Worm (Caenorhabditis elegans) whole organism, young adult: ENCODE measurements around the gene vep-2.
A peak's percentile ranks its signal among the peaks of the same experiment; 100 is the strongest.

Experiments used
- B0035.1 ChIP-seq: sonication (generic microtip); optimal IDR thresholded peaks from 2 replicates; lab custom pipeline; 2016; ENCODE audit warnings: missing genetic modification characterization, mild to moderate bottlenecking, missing compliant biosample characterization, missing genotype, missing genetic modification reagents
- D2030.7 ChIP-seq: fragments of 200-800 bp; sonication (Bioruptor generic); IDR thresholded peaks from 2 replicates; pipeline ENCODE4 v1.3.6; 2022; ENCODE audit warnings: missing genetic modification reagents, missing genetic modification characterization, missing compliant biosample characterization
- F37B4.10 ChIP-seq: fragments of 200-800 bp; sonication (Bioruptor generic); IDR thresholded peaks from 2 replicates; pipeline ENCODE4 v1.3.6; 2022; ENCODE audit warnings: missing genetic modification characterization, missing compliant biosample characterization
- F49E8.2 ChIP-seq: sonication (generic microtip); optimal IDR thresholded peaks from 3 replicates; lab custom pipeline; 2017; ENCODE audit warnings: missing genetic modification characterization, mild to moderate bottlenecking, missing compliant biosample characterization, antibody characterized with exemption, moderate library complexity; ENCODE audit not compliant: insufficient read depth
- F52B5.7 ChIP-seq: sonication (generic microtip); optimal IDR thresholded peaks from 2 replicates; lab custom pipeline; 2016; ENCODE audit warnings: mild to moderate bottlenecking, missing genetic modification characterization, missing compliant biosample characterization
- F57A8.1 ChIP-seq: fragments of 200-800 bp; sonication (Bioruptor generic); optimal IDR thresholded peaks from 2 replicates; lab custom pipeline; 2018; ENCODE audit warnings: mild to moderate bottlenecking, missing genetic modification characterization, moderate library complexity, missing compliant biosample characterization
- Y53F4B.3 ChIP-seq: fragments of 200-800 bp; sonication (Bioruptor generic); IDR thresholded peaks from 2 replicates; pipeline ENCODE4 v1.3.6; 2022; ENCODE audit warnings: missing genetic modification reagents, missing genetic modification characterization, missing compliant biosample characterization
- ama-1 ChIP-seq, 3 experiments: fragments of 150-350 bp in 1 of 3; sonication (generic microtip) in 2 of 3; optimal IDR thresholded peaks; 2 replicates each; lab custom pipeline; 2014 to 2018; ENCODE audit warnings: missing biosample characterization in 2 of 3, missing genetic modification characterization in 2 of 3, missing genetic modification reagents in 2 of 3
- aptf-2 ChIP-seq: fragments of 200-800 bp; sonication (Bioruptor generic); conservative IDR thresholded peaks from 2 replicates; pipeline ENCODE4 v1.3.6; 2022; ENCODE audit warnings: missing genetic modification reagents, missing genetic modification characterization, missing compliant biosample characterization
- aptf-3 ChIP-seq: fragments of 200-800 bp; sonication (Bioruptor generic); IDR thresholded peaks from 2 replicates; pipeline ENCODE4 v1.3.6; 2022; ENCODE audit warnings: missing genetic modification characterization, missing compliant biosample characterization
- attf-3 ChIP-seq: fragments of 200-800 bp; sonication (Bioruptor generic); conservative IDR thresholded peaks from 2 replicates; pipeline ENCODE4 v1.3.6; 2022; ENCODE audit warnings: missing genetic modification reagents, missing genetic modification characterization, missing compliant biosample characterization
- bed-1 ChIP-seq: fragments of 200-800 bp; sonication (Bioruptor generic); IDR thresholded peaks from 2 replicates; pipeline ENCODE4 v1.3.6; 2022; ENCODE audit warnings: missing genetic modification reagents, missing genetic modification characterization, missing compliant biosample characterization
- cebp-1 ChIP-seq, 2 experiments: fragments of 200-800 bp in 1 of 2; sonication (Bioruptor generic) in 1 of 2; sonication (generic microtip) in 1 of 2; IDR thresholded peaks in 1 of 2; optimal IDR thresholded peaks in 1 of 2; 2 replicates each; pipeline versions ENCODE4 v1.3.6 to Lab custom; 2017 to 2022; ENCODE audit warnings: missing compliant biosample characterization in 2 of 2, missing genetic modification characterization in 2 of 2, mild to moderate bottlenecking in 1 of 2, missing genetic modification reagents in 1 of 2, moderate library complexity in 1 of 2
- cebp-2 ChIP-seq: fragments of 200-800 bp; sonication (Bioruptor generic); IDR thresholded peaks from 2 replicates; pipeline ENCODE4 v1.3.6; 2022; ENCODE audit warnings: missing genetic modification characterization, missing compliant biosample characterization
- ceh-27 ChIP-seq: fragments of 200-800 bp; sonication (Bioruptor generic); optimal IDR thresholded peaks from 2 replicates; lab custom pipeline; 2018; ENCODE audit warnings: mild to moderate bottlenecking, missing genetic modification characterization, moderate library complexity, missing compliant biosample characterization
- ceh-40 ChIP-seq: fragments of 200-800 bp; sonication (Bioruptor generic); IDR thresholded peaks from 2 replicates; pipeline ENCODE4 v1.3.6; 2022; ENCODE audit warnings: missing genetic modification characterization, missing compliant biosample characterization
- ceh-58 ChIP-seq: fragments of 200-800 bp; sonication (Bioruptor generic); IDR thresholded peaks from 2 replicates; pipeline ENCODE4 v1.3.6; 2022; ENCODE audit warnings: missing genetic modification characterization, missing compliant biosample characterization
- chd-7 ChIP-seq: sonication (generic microtip); optimal IDR thresholded peaks from 2 replicates; lab custom pipeline; 2016; ENCODE audit warnings: mild to moderate bottlenecking, missing genetic modification characterization, moderate library complexity, missing compliant biosample characterization
- efl-1 ChIP-seq: fragments of 150-350 bp; optimal IDR thresholded peaks from 2 replicates; lab custom pipeline; 2014; ENCODE audit warnings: missing biosample characterization, missing genetic modification reagents, missing genetic modification characterization
- egrh-3 ChIP-seq: fragments of 200-800 bp; sonication (Bioruptor generic); IDR thresholded peaks from 2 replicates; pipeline ENCODE4 v1.3.6; 2022; ENCODE audit warnings: missing genetic modification reagents, missing genetic modification characterization, missing compliant biosample characterization
- ets-4 ChIP-seq: fragments of 200-800 bp; sonication (Bioruptor generic); optimal IDR thresholded peaks from 2 replicates; lab custom pipeline; 2018; ENCODE audit warnings: mild to moderate bottlenecking, missing genetic modification characterization, missing compliant biosample characterization
- him-1 ChIP-seq: sonication (generic microtip); optimal IDR thresholded peaks from 2 replicates; lab custom pipeline; 2016; ENCODE audit warnings: missing genotype, missing genetic modification reagents, missing genetic modification characterization, missing compliant biosample characterization
- hmg-1.2 ChIP-seq: fragments of 200-800 bp; sonication (Bioruptor generic); IDR thresholded peaks from 2 replicates; pipeline ENCODE4 v1.3.6; 2022; ENCODE audit warnings: missing genetic modification reagents, missing genetic modification characterization, missing compliant biosample characterization
- lin-35 ChIP-seq, 3 experiments: fragments of 150-350 bp in 2 of 3; sonication (generic microtip) in 1 of 3; optimal IDR thresholded peaks; 2 replicates each; lab custom pipeline; 2014 to 2018; ENCODE audit warnings: missing biosample characterization in 3 of 3, missing genetic modification characterization in 3 of 3, missing genetic modification reagents in 3 of 3
- lin-54 ChIP-seq: fragments of 200-800 bp; sonication (Bioruptor generic); optimal IDR thresholded peaks from 2 replicates; lab custom pipeline; 2018; ENCODE audit warnings: mild to moderate bottlenecking, missing genetic modification characterization, missing compliant biosample characterization
- lir-1 ChIP-seq: fragments of 200-800 bp; sonication (Bioruptor generic); conservative IDR thresholded peaks from 2 replicates; pipeline ENCODE4 v1.3.6; 2022; ENCODE audit warnings: missing genetic modification reagents, missing genetic modification characterization, missing compliant biosample characterization
- lsl-1 ChIP-seq: fragments of 200-800 bp; sonication (Bioruptor generic); optimal IDR thresholded peaks from 2 replicates; lab custom pipeline; 2018; ENCODE audit warnings: mild to moderate bottlenecking, missing genetic modification characterization, moderate library complexity, missing compliant biosample characterization
- madf-3 ChIP-seq: fragments of 200-800 bp; sonication (Bioruptor generic); IDR thresholded peaks from 2 replicates; pipeline ENCODE4 v1.3.6; 2022; ENCODE audit warnings: missing genetic modification reagents, missing genetic modification characterization, missing compliant biosample characterization
- madf-6 ChIP-seq: fragments of 200-800 bp; sonication (Bioruptor generic); IDR thresholded peaks from 2 replicates; pipeline ENCODE4 v1.3.6; 2022; ENCODE audit warnings: missing genetic modification reagents, missing genetic modification characterization, missing compliant biosample characterization
- madf-8 ChIP-seq: fragments of 200-800 bp; sonication (Bioruptor generic); conservative IDR thresholded peaks from 2 replicates; pipeline ENCODE4 v1.3.6; 2022; ENCODE audit warnings: missing genetic modification reagents, missing genetic modification characterization, missing compliant biosample characterization
- mcd-1 ChIP-seq: fragments of 200-800 bp; sonication (Bioruptor generic); IDR thresholded peaks from 2 replicates; pipeline ENCODE4 v1.3.6; 2022; ENCODE audit warnings: missing genetic modification reagents, missing genetic modification characterization, missing compliant biosample characterization
- mes-4 ChIP-seq: sonication (generic microtip); optimal IDR thresholded peaks from 2 replicates; lab custom pipeline; 2016; ENCODE audit warnings: missing genotype, missing genetic modification characterization, missing compliant biosample characterization
- nfya-1 ChIP-seq: sonication (generic microtip); optimal IDR thresholded peaks from 2 replicates; lab custom pipeline; 2017; ENCODE audit warnings: antibody characterized with exemption, missing compliant biosample characterization, missing genetic modification characterization, borderline replicate concordance; ENCODE audit not compliant: insufficient read depth
- nfyb-1 ChIP-seq: fragments of 200-800 bp; sonication (Bioruptor generic); IDR thresholded peaks from 2 replicates; pipeline ENCODE4 v1.3.6; 2022; ENCODE audit warnings: missing genetic modification reagents, missing genetic modification characterization, missing compliant biosample characterization
- pha-4 ChIP-seq: fragments of 150-350 bp; sonication (generic microtip); optimal IDR thresholded peaks from 2 replicates; lab custom pipeline; 2014; ENCODE audit warnings: missing biosample characterization, missing genetic modification reagents, missing genetic modification characterization
- rec-8 ChIP-seq, 2 experiments: sonication (generic microtip); optimal IDR thresholded peaks; 2 replicates each; lab custom pipeline; 2016; ENCODE audit warnings: mild to moderate bottlenecking in 2 of 2, missing genetic modification characterization in 2 of 2, missing genetic modification reagents in 2 of 2, missing genotype in 2 of 2, missing biosample characterization in 1 of 2, missing compliant biosample characterization in 1 of 2, moderate library complexity in 1 of 2
- rpc-1 ChIP-seq, 2 experiments: fragments of 150-350 bp in 1 of 2; sonication (generic microtip) in 1 of 2; optimal IDR thresholded peaks; 2 replicates each; lab custom pipeline; 2014 to 2018; ENCODE audit warnings: missing biosample characterization in 1 of 2, missing genetic modification characterization in 1 of 2, missing genetic modification reagents in 1 of 2, missing genotype in 1 of 2
- sea-2 ChIP-seq: fragments of 200-800 bp; sonication (Bioruptor generic); IDR thresholded peaks from 2 replicates; pipeline ENCODE4 v1.3.6; 2022; ENCODE audit warnings: missing genetic modification characterization, missing compliant biosample characterization
- snpc-1.1 ChIP-seq: sonication (generic microtip); optimal IDR thresholded peaks from 2 replicates; lab custom pipeline; 2017; ENCODE audit warnings: missing genetic modification characterization, mild to moderate bottlenecking, missing compliant biosample characterization, antibody characterized with exemption, moderate library complexity, missing genotype, missing genetic modification reagents; ENCODE audit not compliant: insufficient read depth
- somi-1 ChIP-seq: fragments of 200-800 bp; sonication (Bioruptor generic); optimal IDR thresholded peaks from 2 replicates; lab custom pipeline; 2018; ENCODE audit warnings: mild to moderate bottlenecking, missing genetic modification characterization, missing compliant biosample characterization
- sptf-2 ChIP-seq: fragments of 200-800 bp; sonication (Bioruptor generic); optimal IDR thresholded peaks from 2 replicates; lab custom pipeline; 2018; ENCODE audit warnings: mild to moderate bottlenecking, missing genetic modification characterization, missing compliant biosample characterization
- tbx-9 ChIP-seq: sonication (generic microtip); optimal IDR thresholded peaks from 2 replicates; lab custom pipeline; 2016; ENCODE audit warnings: borderline replicate concordance, missing genetic modification characterization, inconsistent platforms, missing compliant biosample characterization
- tlf-1 ChIP-seq: fragments of 200-800 bp; sonication (Bioruptor generic); optimal IDR thresholded peaks from 2 replicates; lab custom pipeline; 2018; ENCODE audit warnings: mild to moderate bottlenecking, missing genetic modification characterization, missing compliant biosample characterization
- xnd-1 ChIP-seq: sonication (generic microtip); optimal IDR thresholded peaks from 2 replicates; lab custom pipeline; 2016; ENCODE audit warnings: missing genotype, missing genetic modification reagents, missing genetic modification characterization, missing compliant biosample characterization
- zim-3 ChIP-seq: sonication (generic microtip); optimal IDR thresholded peaks from 2 replicates; lab custom pipeline; 2017; ENCODE audit warnings: mild to moderate bottlenecking, missing genetic modification characterization, moderate library complexity, missing compliant biosample characterization
- ztf-25 ChIP-seq: fragments of 200-800 bp; sonication (Bioruptor generic); IDR thresholded peaks from 2 replicates; pipeline ENCODE4 v1.3.6; 2022; ENCODE audit warnings: missing genetic modification reagents, missing genetic modification characterization, missing compliant biosample characterization
- ztf-28 ChIP-seq: fragments of 200-800 bp; sonication (Bioruptor generic); IDR thresholded peaks from 2 replicates; pipeline ENCODE4 v1.3.6; 2022; ENCODE audit warnings: missing genetic modification reagents, missing genetic modification characterization, missing compliant biosample characterization

vep-2 gene

ce11 chrX:3605727-3606126 lies 22.4 kb upstream of the vep-2 start, which contains the start of gene C18B2.4 (continued):
- TF ChIP-seq him-1 = no peak
- no peak for TF ChIP-seq nfya-1 (tag; lab: Kevin White, UChicago)
- no peak for TF ChIP-seq D2030.7 (GFP tag; lab: Robert Waterston, UW)
- no peak for TF ChIP-seq sea-2 (GFP tag; lab: Robert Waterston, UW)
- TF ChIP-seq snpc-1.1 (tag; lab: Kevin White, UChicago) = no peak
- no peak for TF ChIP-seq xnd-1 (tag; lab: Kevin White, UChicago)
- TF ChIP-seq aptf-2 = no peak
- no peak for TF ChIP-seq ztf-25
- no peak for TF ChIP-seq bed-1 (GFP tag; lab: Robert Waterston, UW)
- peak; percentile 85 for TF ChIP-seq mcd-1
- TF ChIP-seq cebp-1 (GFP tag; IDR thresholded peaks at IDR 0.05; lab: Robert Waterston, UW) = peak; percentile 97
- peak; percentile 99 for TF ChIP-seq cebp-1 (tag; optimal IDR thresholded peaks at IDR 0.05; lab: Kevin White, UChicago)
- TF ChIP-seq somi-1 = no peak
- TF ChIP-seq rpc-1 (optimal IDR thresholded peaks at IDR 0.05; lab: Kevin White, UChicago) = no peak
- no peak for TF ChIP-seq rpc-1 (tag; optimal IDR thresholded peaks at IDR 0.05; lab: Kevin White, UChicago)
- peak; percentile 30 for TF ChIP-seq sptf-2 (GFP tag; lab: Kevin White, UChicago)
- TF ChIP-seq lir-1 (GFP tag; lab: Robert Waterston, UW) = 0 out of 2 replicates have a peak, but pooled peaks have one; percentile 27
- no peak for TF ChIP-seq efl-1 (GFP tag; lab: Kevin White, UChicago)
- TF ChIP-seq ztf-28 = no peak
- no peak for TF ChIP-seq zim-3 (tag; lab: Kevin White, UChicago)
- peak; percentile 30 for TF ChIP-seq chd-7 (tag; lab: Kevin White, UChicago)
- TF ChIP-seq aptf-3 (GFP tag; lab: Robert Waterston, UW) = no peak
- no peak for TF ChIP-seq F52B5.7 (tag; lab: Kevin White, UChicago)
- TF ChIP-seq lin-54 = peak; percentile 27
- TF ChIP-seq B0035.1 = no peak
- peak; percentile 57; the same call in 1 of the 2 replicates for TF ChIP-seq nfyb-1 (GFP tag; lab: Robert Waterston, UW)
- no peak for TF ChIP-seq ceh-58 (GFP tag; lab: Robert Waterston, UW)
- TF ChIP-seq cebp-2 (GFP tag; lab: Robert Waterston, UW) = no peak
- TF ChIP-seq ceh-40 (GFP tag; lab: Robert Waterston, UW) = no peak
- no peak for TF ChIP-seq mes-4 (tag; lab: Kevin White, UChicago)
- TF ChIP-seq ceh-27 = peak; percentile 64
- TF ChIP-seq egrh-3 (GFP tag; lab: Robert Waterston, UW) = no peak
- TF ChIP-seq rec-8 (tag; optimal IDR thresholded peaks at IDR 0.05; lab: Kevin White, UChicago) = no peak
- peak in 1 of 3 experiments; percentile 52 for TF ChIP-seq lin-35 (GFP tag; optimal IDR thresholded peaks at IDR 0.05; lab: Kevin White, UChicago)
- peak; percentile 74 for TF ChIP-seq hmg-1.2 (GFP tag; lab: Robert Waterston, UW)
- TF ChIP-seq madf-3 = no peak
- no peak for TF ChIP-seq madf-6 (GFP tag; lab: Robert Waterston, UW)
- no peak for TF ChIP-seq pha-4 (tag; lab: Kevin White, UChicago)
- no peak for TF ChIP-seq attf-3 (GFP tag; lab: Robert Waterston, UW)
- TF ChIP-seq Y53F4B.3 = no peak
- TF ChIP-seq tlf-1 = peak; percentile 20
- peak; percentile 57 for TF ChIP-seq ets-4 (GFP tag; lab: Kevin White, UChicago)
- TF ChIP-seq ama-1 (optimal IDR thresholded peaks at IDR 0.05; lab: Kevin White, UChicago) = no peak
- TF ChIP-seq ama-1 (GFP tag; optimal IDR thresholded peaks at IDR 0.05; lab: Kevin White, UChicago) = no peak
- no peak for TF ChIP-seq madf-8
- no peak for TF ChIP-seq F37B4.10 (GFP tag; lab: Robert Waterston, UW)
- TF ChIP-seq F49E8.2 (tag; lab: Kevin White, UChicago) = no peak
- no peak for TF ChIP-seq tbx-9 (tag; lab: Kevin White, UChicago)
- TF ChIP-seq F57A8.1 (GFP tag; lab: Kevin White, UChicago) = no peak
- no peak for TF ChIP-seq lsl-1 (GFP tag; lab: Kevin White, UChicago)
